Fruit fly (Drosophila melanogaster): ENCODE measurements around the gene CG13962.

CG13962 gene

dm6 chr2L:19814432-19814831 lies at the start of gene CG13962:
CG13962 (minus strand) TSS chr2L:19814532.
- TF ChIP-seq CG17801 (GFP tag; optimal IDR thresholded peaks at IDR 0.05; ENCODE audit: partially characterized antibody) = no peak

DNA sequence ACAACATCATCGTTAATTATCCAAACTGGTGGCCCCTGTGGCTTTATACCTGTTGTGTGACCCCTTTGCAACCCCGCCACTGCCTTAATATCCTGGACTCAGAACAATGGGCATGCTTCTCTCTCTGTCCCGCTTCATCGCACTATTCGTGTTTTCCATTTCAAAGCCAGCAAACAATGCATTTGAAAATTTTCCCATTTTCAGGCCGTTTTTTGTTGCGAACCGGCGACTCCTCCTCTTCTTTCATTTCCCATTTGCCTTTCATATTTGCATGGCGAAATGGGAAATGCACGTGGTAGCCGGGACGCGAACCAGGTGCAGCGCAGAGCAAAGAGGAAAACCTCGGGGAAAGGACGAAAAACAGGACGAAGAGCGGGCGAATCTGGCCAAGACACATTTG lies 45.4 kb upstream of the CG13962 start:
- no peak for TF ChIP-seq CG17801 (GFP tag; optimal IDR thresholded peaks at IDR 0.05; ENCODE audit: partially characterized antibody)

dm6 chr2L:19855235-19855634 lies 40.9 kb upstream of the CG13962 start:
- no peak for TF ChIP-seq CG17801 (GFP tag; optimal IDR thresholded peaks at IDR 0.05; ENCODE audit: partially characterized antibody)

- no peak for TF ChIP-seq CG17801 (GFP tag; optimal IDR thresholded peaks at IDR 0.05; ENCODE audit: partially characterized antibody)
Measured at dm6 chr2L:19850928-19851327, 36.6 kb upstream of the CG13962 start.

dm6 chr2L:19849741-19850140 lies 35.4 kb upstream of the CG13962 start:
- no peak for TF ChIP-seq CG17801 (GFP tag; optimal IDR thresholded peaks at IDR 0.05; ENCODE audit: partially characterized antibody)

- TF ChIP-seq CG17801 (GFP tag; optimal IDR thresholded peaks at IDR 0.05; ENCODE audit: partially characterized antibody) = no peak
Measured at dm6 chr2L:19847542-19847941, 33.2 kb upstream of the CG13962 start.

DNA sequence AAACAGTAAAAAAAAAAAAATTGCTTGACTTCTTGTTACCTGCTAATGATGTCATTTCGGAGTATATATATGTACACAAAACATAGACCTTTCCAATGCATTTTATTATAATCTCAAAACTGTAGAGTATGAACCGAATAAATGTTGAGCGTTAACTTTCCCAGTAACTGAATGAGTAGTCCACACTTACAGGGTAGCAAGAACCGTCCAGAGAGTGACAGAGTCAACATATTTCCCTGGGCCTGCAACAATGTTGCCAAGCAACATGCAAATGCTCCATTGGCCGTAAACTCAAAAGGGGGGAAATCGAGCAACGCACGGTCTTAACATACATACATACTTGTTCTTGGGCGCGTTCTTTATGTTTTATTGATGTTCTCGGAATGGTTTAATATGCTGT lies 31.9 kb upstream of the CG13962 start:
- TF ChIP-seq CG17801 (GFP tag; optimal IDR thresholded peaks at IDR 0.05; ENCODE audit: partially characterized antibody) = no peak

dm6 chr2L:19836226-19836625 lies 21.9 kb upstream of the CG13962 start:
- TF ChIP-seq CG17801 (GFP tag; optimal IDR thresholded peaks at IDR 0.05; ENCODE audit: partially characterized antibody) = no peak

dm6 chr2L:19835186-19835585 lies 20.9 kb upstream of the CG13962 start:
- TF ChIP-seq CG17801 (GFP tag; optimal IDR thresholded peaks at IDR 0.05; ENCODE audit: partially characterized antibody) = no peak

- TF ChIP-seq CG17801 (GFP tag; optimal IDR thresholded peaks at IDR 0.05; ENCODE audit: partially characterized antibody) = no peak
Measured at dm6 chr2L:19831388-19831787, 17.1 kb upstream of the CG13962 start.

DNA sequence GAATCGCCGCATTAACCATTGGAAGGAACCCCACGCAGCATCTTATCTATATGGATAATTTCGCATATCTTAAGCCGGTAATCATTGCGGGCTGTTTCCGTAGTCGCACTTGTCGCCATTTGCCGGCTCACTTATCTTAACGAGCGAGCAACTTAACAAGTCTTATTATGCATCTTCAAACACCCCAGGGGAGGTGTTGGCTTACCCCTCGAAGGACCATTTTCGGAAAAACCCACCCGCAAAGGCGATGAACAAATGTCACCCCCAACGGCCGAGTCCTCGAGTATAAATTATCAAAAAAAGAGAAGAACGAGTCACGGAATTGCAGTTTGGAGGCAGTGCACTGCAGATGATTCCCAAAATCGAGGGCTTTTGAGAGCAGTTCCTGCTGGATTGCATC lies 15.0 kb upstream of the CG13962 start:
- TF ChIP-seq CG17801 (GFP tag; optimal IDR thresholded peaks at IDR 0.05; ENCODE audit: partially characterized antibody) = no peak

- TF ChIP-seq CG17801 (GFP tag; optimal IDR thresholded peaks at IDR 0.05; ENCODE audit: partially characterized antibody) = no peak
Measured at dm6 chr2L:19824290-19824689, 10.0 kb upstream of the CG13962 start.

dm6 chr2L:19819896-19820295 lies 5.6 kb upstream of the CG13962 start:
- no peak for TF ChIP-seq CG17801 (GFP tag; optimal IDR thresholded peaks at IDR 0.05; ENCODE audit: partially characterized antibody)

DNA sequence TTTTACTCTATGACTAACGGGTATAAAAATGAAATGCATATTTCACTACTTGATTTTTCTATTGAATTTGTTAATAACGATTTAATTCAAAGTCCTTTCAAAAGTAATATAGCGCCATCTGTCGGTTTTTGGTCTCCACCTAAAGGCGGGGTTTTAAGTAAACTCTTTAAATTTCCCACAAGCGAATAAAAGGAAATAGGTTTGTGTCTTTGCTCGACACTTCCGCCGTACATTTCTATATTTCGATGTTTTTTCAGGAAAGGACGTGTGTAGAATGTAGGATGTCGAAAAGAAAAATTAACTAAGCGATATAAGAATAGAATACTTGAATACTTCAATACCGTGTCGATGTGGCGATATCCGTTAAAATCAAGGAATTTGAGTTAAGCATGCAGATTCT lies 2.8 kb upstream of the CG13962 start:
- TF ChIP-seq CG17801 (GFP tag; optimal IDR thresholded peaks at IDR 0.05; ENCODE audit: partially characterized antibody) = no peak

- no peak for TF ChIP-seq CG17801 (GFP tag; optimal IDR thresholded peaks at IDR 0.05; ENCODE audit: partially characterized antibody)
Measured at dm6 chr2L:19810642-19811041, 3.7 kb downstream of the CG13962 start.

- TF ChIP-seq CG17801 (GFP tag; optimal IDR thresholded peaks at IDR 0.05; ENCODE audit: partially characterized antibody) = no peak
Measured at dm6 chr2L:19809515-19810049, 4.8 kb downstream of the CG13962 start.

- TF ChIP-seq CG17801 (GFP tag; optimal IDR thresholded peaks at IDR 0.05; ENCODE audit: partially characterized antibody) = no peak
Measured at dm6 chr2L:19805007-19805406, 9.3 kb downstream of the CG13962 start.

Data from ovary, adult (tissue).